Fruit fly (Drosophila melanogaster) whole organism, embryonic: ENCODE results near the gene ec.

Experiments used
- ATbp ChIP-seq: fragments of 200-800 bp; sonication (Bioruptor generic); optimal IDR thresholded peaks from 2 replicates; lab custom pipeline; 2017; ENCODE audit warnings: missing biosample characterization, mild to moderate bottlenecking, missing genetic modification characterization, missing genetic modification reagents
- Atf-2 ChIP-seq: fragments of 200-800 bp; sonication (Bioruptor generic); optimal IDR thresholded peaks from 2 replicates; lab custom pipeline; 2016; ENCODE audit warnings: missing biosample characterization, missing genetic modification characterization
- Atf6 ChIP-seq: fragments of 200-800 bp; sonication (Bioruptor generic); IDR thresholded peaks from 2 replicates; pipeline ENCODE4 v1.3.6; 2022; ENCODE audit warnings: missing biosample characterization, missing genetic modification characterization
- Bgb ChIP-seq: fragments of 200-800 bp; sonication (Bioruptor generic); IDR thresholded peaks from 2 replicates; pipeline ENCODE4 v1.3.6; 2022; ENCODE audit warnings: missing biosample characterization, missing genetic modification characterization; ENCODE audit not compliant: partially characterized antibody
- CG10543 ChIP-seq: fragments of 200-800 bp; sonication (Bioruptor generic); optimal IDR thresholded peaks from 3 replicates; lab custom pipeline; 2017; ENCODE audit warnings: missing biosample characterization, mild to moderate bottlenecking, missing genetic modification characterization, moderate library complexity
- CG10565 ChIP-seq: fragments of 200-800 bp; sonication (Bioruptor generic); optimal IDR thresholded peaks from 3 replicates; lab custom pipeline; 2016; ENCODE audit warnings: missing biosample characterization, mild to moderate bottlenecking, missing genetic modification characterization
- CG13624 ChIP-seq: fragments of 200-800 bp; sonication (Bioruptor generic); optimal IDR thresholded peaks from 2 replicates; lab custom pipeline; 2016; ENCODE audit warnings: missing biosample characterization, missing genetic modification characterization
- CG15073 ChIP-seq: fragments of 200-800 bp; sonication (Bioruptor generic); optimal IDR thresholded peaks from 2 replicates; lab custom pipeline; 2016; ENCODE audit warnings: missing biosample characterization, missing genetic modification characterization
- CG1602 ChIP-seq: fragments of 200-800 bp; sonication (Bioruptor generic); optimal IDR thresholded peaks from 3 replicates; lab custom pipeline; 2016; ENCODE audit warnings: missing biosample characterization, missing genetic modification characterization
- CG16813 ChIP-seq: fragments of 200-800 bp; sonication (Bioruptor generic); IDR thresholded peaks from 3 replicates; pipeline ENCODE4 v1.3.6; 2022; ENCODE audit warnings: missing biosample characterization, missing genetic modification characterization; ENCODE audit not compliant: partially characterized antibody
- CG17829 ChIP-seq: fragments of 200-800 bp; optimal IDR thresholded peaks from 2 replicates; lab custom pipeline; 2019; ENCODE audit warnings: missing biosample characterization, mild to moderate bottlenecking, missing genetic modification characterization, moderate library complexity
- CG18619 ChIP-seq: fragments of 200-800 bp; sonication (Bioruptor generic); optimal IDR thresholded peaks from 3 replicates; lab custom pipeline; 2017; ENCODE audit warnings: missing biosample characterization, mild to moderate bottlenecking, missing genetic modification characterization
- CG2889 ChIP-seq: fragments of 200-800 bp; sonication (Bioruptor generic); IDR thresholded peaks from 3 replicates; pipeline ENCODE4 v1.3.6; 2022; ENCODE audit warnings: missing biosample characterization, missing genetic modification characterization
- CG34422 ChIP-seq: fragments of 200-800 bp; sonication (Bioruptor generic); IDR thresholded peaks from 3 replicates; pipeline ENCODE4 v1.3.6; 2022; ENCODE audit warnings: missing biosample characterization, missing genetic modification characterization
- CG6272 ChIP-seq: fragments of 200-800 bp; sonication (Bioruptor generic); IDR thresholded peaks from 2 replicates; pipeline ENCODE4 v1.3.6; 2022; ENCODE audit warnings: missing biosample characterization, missing genetic modification characterization
- CG6683 ChIP-seq: fragments of 200-800 bp; sonication (Bioruptor generic); optimal IDR thresholded peaks from 2 replicates; lab custom pipeline; 2017; ENCODE audit warnings: missing biosample characterization, mild to moderate bottlenecking, missing genetic modification characterization, missing genetic modification reagents
- CG7357 ChIP-seq: fragments of 200-800 bp; sonication (Bioruptor generic); IDR thresholded peaks from 3 replicates; pipeline ENCODE4 v1.3.6; 2022; ENCODE audit warnings: missing biosample characterization, missing genetic modification characterization
- CG9215 ChIP-seq: fragments of 200-800 bp; sonication (Bioruptor generic); IDR thresholded peaks from 2 replicates; pipeline ENCODE4 v1.3.6; 2022; ENCODE audit warnings: missing biosample characterization, missing genetic modification characterization
- CG9437 ChIP-seq: fragments of 200-800 bp; sonication (Bioruptor generic); optimal IDR thresholded peaks from 2 replicates; lab custom pipeline; 2018; ENCODE audit warnings: missing biosample characterization, mild to moderate bottlenecking, missing genetic modification characterization
- CrebB ChIP-seq: fragments of 200-800 bp; sonication (Bioruptor generic); optimal IDR thresholded peaks from 3 replicates; lab custom pipeline; 2018; ENCODE audit warnings: missing biosample characterization, mild to moderate bottlenecking, missing genetic modification characterization
- D19B ChIP-seq: fragments of 200-800 bp; sonication (Bioruptor generic); optimal IDR thresholded peaks from 2 replicates; lab custom pipeline; 2017; ENCODE audit warnings: missing biosample characterization, mild to moderate bottlenecking, missing genetic modification characterization
- Dbx ChIP-seq: fragments of 200-800 bp; sonication (Bioruptor generic); IDR thresholded peaks from 3 replicates; pipeline ENCODE4 v1.3.6; 2022; ENCODE audit warnings: missing biosample characterization, missing genetic modification characterization
- Deaf1 ChIP-seq: fragments of 200-800 bp; optimal IDR thresholded peaks from 3 replicates; lab custom pipeline; 2019; ENCODE audit warnings: missing biosample characterization, mild to moderate bottlenecking, missing genetic modification characterization, moderate library complexity
- Doc2 ChIP-seq: fragments of 200-800 bp; sonication (Bioruptor generic); IDR thresholded peaks from 2 replicates; pipeline ENCODE4 v1.3.6; 2022; ENCODE audit warnings: missing biosample characterization, missing genetic modification characterization
- Ets97D ChIP-seq: fragments of 200-800 bp; sonication (Bioruptor generic); optimal IDR thresholded peaks from 3 replicates; lab custom pipeline; 2016; ENCODE audit warnings: missing biosample characterization, missing genetic modification characterization
- Fer3 ChIP-seq: fragments of 200-800 bp; sonication (Bioruptor generic); optimal IDR thresholded peaks from 2 replicates; lab custom pipeline; 2018; ENCODE audit warnings: missing biosample characterization, mild to moderate bottlenecking, missing genetic modification characterization, moderate library complexity
- Hand ChIP-seq: fragments of 200-800 bp; sonication (Bioruptor generic); optimal IDR thresholded peaks from 2 replicates; lab custom pipeline; 2017; ENCODE audit warnings: mild to moderate bottlenecking, missing biosample characterization, missing genetic modification reagents, missing genetic modification characterization
- Hey ChIP-seq: fragments of 200-800 bp; sonication (Bioruptor generic); optimal IDR thresholded peaks from 3 replicates; lab custom pipeline; 2018; ENCODE audit warnings: missing biosample characterization, mild to moderate bottlenecking, missing genetic modification characterization
- NFAT ChIP-seq: fragments of 200-800 bp; sonication (Bioruptor generic); IDR thresholded peaks from 2 replicates; pipeline ENCODE4 v1.3.6; 2022; ENCODE audit warnings: missing biosample characterization, missing genetic modification characterization
- NK7.1 ChIP-seq: fragments of 200-800 bp; sonication (Bioruptor generic); optimal IDR thresholded peaks from 3 replicates; lab custom pipeline; 2016; ENCODE audit warnings: missing biosample characterization, missing genetic modification characterization
- Side ChIP-seq: fragments of 200-800 bp; sonication (Bioruptor generic); optimal IDR thresholded peaks from 2 replicates; lab custom pipeline; 2016; ENCODE audit warnings: missing biosample characterization, missing genetic modification characterization
- Sry-δ ChIP-seq: fragments of 200-800 bp; sonication (Bioruptor generic); optimal IDR thresholded peaks from 2 replicates; lab custom pipeline; 2016; ENCODE audit warnings: missing biosample characterization, missing genetic modification characterization
- Taf1 ChIP-seq: fragments of 200-800 bp; sonication (Bioruptor generic); IDR thresholded peaks from 2 replicates; pipeline ENCODE4 v1.3.6; 2022; ENCODE audit warnings: missing biosample characterization, missing genetic modification characterization
- ase ChIP-seq: fragments of 200-800 bp; sonication (Bioruptor generic); IDR thresholded peaks from 3 replicates; pipeline ENCODE4 v1.3.6; 2022; ENCODE audit warnings: missing biosample characterization, missing genetic modification characterization
- az2 ChIP-seq: fragments of 200-800 bp; sonication (Bioruptor generic); optimal IDR thresholded peaks from 3 replicates; lab custom pipeline; 2016; ENCODE audit warnings: missing biosample characterization, missing genetic modification characterization
- bigmax ChIP-seq: fragments of 200-800 bp; sonication (Bioruptor generic); optimal IDR thresholded peaks from 2 replicates; lab custom pipeline; 2018; ENCODE audit warnings: missing biosample characterization, mild to moderate bottlenecking, missing genetic modification characterization
- btn ChIP-seq: fragments of 200-800 bp; sonication (Bioruptor generic); optimal IDR thresholded peaks from 2 replicates; lab custom pipeline; 2016; ENCODE audit warnings: missing biosample characterization, missing genetic modification characterization
- cad ChIP-seq: fragments of >200 bp; optimal IDR thresholded peaks from 2 replicates; lab custom pipeline; 2017; ENCODE audit warnings: missing biosample characterization, missing genetic modification characterization
- cg ChIP-seq: fragments of 200-800 bp; sonication (Bioruptor generic); optimal IDR thresholded peaks from 3 replicates; lab custom pipeline; 2019; ENCODE audit warnings: missing biosample characterization, mild to moderate bottlenecking, missing genetic modification characterization, moderate library complexity
- dmrt11E ChIP-seq: fragments of 200-800 bp; sonication (Bioruptor generic); optimal IDR thresholded peaks from 3 replicates; lab custom pipeline; 2018; ENCODE audit warnings: missing biosample characterization, mild to moderate bottlenecking, missing genetic modification characterization, moderate library complexity
- fru ChIP-seq: fragments of >200 bp; optimal IDR thresholded peaks from 2 replicates; lab custom pipeline; 2017
- gem ChIP-seq: fragments of 200-800 bp; sonication (Bioruptor generic); optimal IDR thresholded peaks from 2 replicates; lab custom pipeline; 2019; ENCODE audit warnings: missing biosample characterization, mild to moderate bottlenecking, missing genetic modification characterization, moderate library complexity
- peb ChIP-seq: fragments of 200-800 bp; sonication (Bioruptor generic); IDR thresholded peaks from 2 replicates; pipeline ENCODE4 v1.3.6; 2022; ENCODE audit warnings: missing biosample characterization, missing genetic modification characterization
- pfk ChIP-seq: fragments of 200-800 bp; sonication (Bioruptor generic); optimal IDR thresholded peaks from 2 replicates; lab custom pipeline; 2018; ENCODE audit warnings: missing biosample characterization, mild to moderate bottlenecking, missing genetic modification characterization, moderate library complexity
- pho ChIP-seq: fragments of 200-800 bp; sonication (Bioruptor generic); optimal IDR thresholded peaks from 2 replicates; lab custom pipeline; 2016; ENCODE audit warnings: missing biosample characterization, missing genetic modification characterization
- sim ChIP-seq: fragments of 200-800 bp; sonication (Bioruptor generic); IDR thresholded peaks from 2 replicates; pipeline ENCODE4 v1.3.6; 2022; ENCODE audit warnings: missing biosample characterization, missing genetic modification characterization
- stc ChIP-seq: fragments of 200-800 bp; sonication (Bioruptor generic); IDR thresholded peaks from 2 replicates; pipeline ENCODE4 v1.3.6; 2022; ENCODE audit warnings: missing biosample characterization, missing genetic modification characterization
- tgo ChIP-seq: fragments of 200-800 bp; sonication (Bioruptor generic); IDR thresholded peaks from 3 replicates; pipeline ENCODE4 v1.3.6; 2022; ENCODE audit warnings: missing biosample characterization, missing genetic modification characterization
- tin ChIP-seq: fragments of 200-800 bp; sonication (Bioruptor generic); optimal IDR thresholded peaks from 3 replicates; lab custom pipeline; 2016; ENCODE audit warnings: missing biosample characterization, missing genetic modification characterization
- trh ChIP-seq: fragments of 200-800 bp; sonication (Bioruptor generic); optimal IDR thresholded peaks from 2 replicates; lab custom pipeline; 2016; ENCODE audit warnings: missing biosample characterization, missing genetic modification characterization
- unpg ChIP-seq: fragments of 200-800 bp; sonication (Bioruptor generic); optimal IDR thresholded peaks from 3 replicates; lab custom pipeline; 2018; ENCODE audit warnings: missing biosample characterization, mild to moderate bottlenecking, missing genetic modification characterization, moderate library complexity
- wor ChIP-seq: fragments of 200-800 bp; sonication (Bioruptor generic); IDR thresholded peaks from 2 replicates; pipeline ENCODE4 v1.3.6; 2022; ENCODE audit warnings: missing biosample characterization, missing genetic modification characterization
- zfh2 ChIP-seq: fragments of 200-800 bp; sonication (Bioruptor generic); optimal IDR thresholded peaks from 2 replicates; lab custom pipeline; 2016; ENCODE audit warnings: missing biosample characterization, missing genetic modification characterization

The ec gene

dm6 chrX:3768202-3768601 is 43.3 kb upstream of the ec start (continued):
- TF ChIP-seq pho (no peak), gem (tag; lab: Kevin White, UChicago) (peak; percentile 62), CG16813 (GFP tag; lab: Robert Waterston, UW) (no peak), stc (peak; percentile 15; the same call in 1 of the 2 replicates), unpg (peak; percentile 35), fru (lab: Kevin White, UChicago) (no peak), CrebB (no peak), CG6683 (GFP tag; lab: Kevin White, UChicago) (no peak), Sry-δ (no peak), Bgb (GFP tag; lab: Robert Waterston, UW) (no peak), Ets97D (no peak), cg (GFP tag; lab: Kevin White, UChicago) (no peak), Hand (GFP tag; lab: Kevin White, UChicago) (no peak), NK7.1 (GFP tag; lab: Kevin White, UChicago) (no peak), CG9437 (GFP tag; lab: Kevin White, UChicago) (no peak), dmrt11E (tag; lab: Kevin White, UChicago) (peak; percentile 27), pfk (no peak), Atf6 (GFP tag; lab: Robert Waterston, UW) (no peak), CG15073 (GFP tag; lab: Kevin White, UChicago) (no peak), Hey (no peak), az2 (GFP tag; lab: Kevin White, UChicago) (peak; percentile 7), Side (GFP tag; lab: Kevin White, UChicago) (no peak), btn (GFP tag; lab: Kevin White, UChicago) (no peak), ATbp (peak; percentile 27), tgo (GFP tag; lab: Robert Waterston, UW) (peak; percentile 28; the same call in 1 of the 3 replicates), CG2889 (GFP tag; lab: Robert Waterston, UW) (no peak), CG18619 (GFP tag; lab: Kevin White, UChicago) (no peak), CG13624 (no peak), CG6272 (GFP tag; lab: Robert Waterston, UW) (no peak), NFAT (GFP tag; lab: Robert Waterston, UW) (no peak), zfh2 (GFP tag; lab: Kevin White, UChicago) (no peak), bigmax (no peak), CG7357 (GFP tag; lab: Robert Waterston, UW) (no peak), cad (GFP tag; lab: Kevin White, UChicago) (no peak), tin (GFP tag; lab: Kevin White, UChicago) (no peak), Dbx (no peak), CG17829 (peak; percentile 26), CG10565 (GFP tag; lab: Kevin White, UChicago) (no peak), ase (no peak), peb (GFP tag; lab: Robert Waterston, UW) (no peak), Atf-2 (no peak), wor (GFP tag; lab: Robert Waterston, UW) (0 out of 2 replicates have a peak, but pooled peaks have one; percentile 11), CG9215 (GFP tag; lab: Robert Waterston, UW) (no peak), CG34422 (GFP tag; lab: Robert Waterston, UW) (no peak), Doc2 (no peak), Deaf1 (tag; lab: Kevin White, UChicago) (peak; percentile 4), CG10543 (GFP tag; lab: Kevin White, UChicago) (no peak), Taf1 (GFP tag; lab: Robert Waterston, UW) (no peak), CG1602 (GFP tag; lab: Kevin White, UChicago) (peak; percentile 1), sim (no peak), D19B (GFP tag; lab: Kevin White, UChicago) (no peak), trh (GFP tag; lab: Kevin White, UChicago) (no peak), Fer3 (tag; lab: Kevin White, UChicago) (no peak)
